Worm (Caenorhabditis elegans) whole organism, L4 larva: ENCODE measurements around the gene nlp-22.

ENCODE experiments used
- R02D3.7 ChIP-seq: fragments of 150-350 bp; sonication (generic microtip); optimal IDR thresholded peaks from 3 replicates; lab custom pipeline; 2014; ENCODE audit warnings: missing biosample characterization, missing genetic modification characterization
- egl-27 ChIP-seq: sonication (generic microtip); optimal IDR thresholded peaks from 3 replicates; lab custom pipeline; 2017; ENCODE audit warnings: missing biosample characterization, missing genetic modification reagents, missing genetic modification characterization
- lin-15B ChIP-seq: fragments of 150-350 bp; sonication (generic microtip); optimal IDR thresholded peaks from 3 replicates; lab custom pipeline; 2014; ENCODE audit warnings: missing biosample characterization, missing genetic modification characterization
- lin-39 ChIP-seq: fragments of 150-350 bp; optimal IDR thresholded peaks from 2 replicates; lab custom pipeline; 2014; ENCODE audit warnings: missing biosample characterization, missing genetic modification reagents, missing genetic modification characterization
- nhr-237 ChIP-seq: sonication (generic microtip); optimal IDR thresholded peaks from 2 replicates; lab custom pipeline; 2017; ENCODE audit warnings: missing biosample characterization, missing genetic modification characterization

- TF ChIP-seq lin-39 (tag; lab: Kevin White, UChicago) (no peak), egl-27 (tag; lab: Kevin White, UChicago) (no peak), R02D3.7 (no peak), lin-15B (tag; lab: Kevin White, UChicago) (no peak), nhr-237 (tag; lab: Kevin White, UChicago) (no peak)
Observed at ce11 chrX:2347962-2348361, 6.1 kb upstream of the nlp-22 start.
